Worm (Caenorhabditis elegans) whole organism, L1 larva: ENCODE results near the gene math-18.

ENCODE experiments used
- ama-1 ChIP-seq: fragments of 150-350 bp; optimal IDR thresholded peaks from 2 replicates; lab custom pipeline; 2014
- blmp-1 ChIP-seq: fragments of 150-350 bp; optimal IDR thresholded peaks from 2 replicates; lab custom pipeline; 2014; ENCODE audit warnings: missing biosample characterization, missing genetic modification characterization
- fkh-10 ChIP-seq: sonication (generic microtip); optimal IDR thresholded peaks from 2 replicates; lab custom pipeline; 2017; ENCODE audit warnings: missing biosample characterization, missing genetic modification reagents, missing genetic modification characterization
- nhr-85 ChIP-seq: sonication (generic microtip); peaks from one replicate; lab custom pipeline; 2016; ENCODE audit warnings: missing genetic modification characterization, inconsistent platforms, missing compliant biosample characterization
- snu-23 ChIP-seq: sonication (generic microtip); optimal IDR thresholded peaks from 2 replicates; lab custom pipeline; 2016; ENCODE audit warnings: missing genetic modification characterization, missing compliant biosample characterization
- unc-86 ChIP-seq: sonication (generic microtip); optimal IDR thresholded peaks from 2 replicates; lab custom pipeline; 2016; ENCODE audit warnings: missing genetic modification characterization, missing compliant biosample characterization

DNA sequence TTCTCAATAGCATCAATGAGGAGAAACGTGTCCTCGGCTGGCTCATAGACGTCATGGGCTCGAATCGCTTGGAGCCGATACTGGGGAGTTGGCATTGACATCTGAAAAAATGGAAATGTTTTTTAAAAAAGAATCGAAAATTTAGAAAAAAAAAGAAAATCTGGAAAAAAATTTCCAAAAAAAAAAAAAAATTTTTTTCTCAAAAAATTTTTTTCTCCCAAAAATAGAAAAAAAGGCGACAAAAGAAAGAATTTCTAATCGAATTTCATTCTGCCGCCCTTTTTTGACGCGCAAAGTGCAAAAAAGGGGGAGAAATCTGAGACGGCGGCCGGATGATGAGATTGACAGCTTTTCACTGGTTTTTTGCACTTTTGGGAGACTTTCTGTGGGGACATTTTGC lies 35.5 kb downstream of the math-18 start, which contains the start of gene mtq-2:
- TF ChIP-seq nhr-85 (tag; lab: Kevin White, UChicago) (no peak), snu-23 (GFP tag; lab: Kevin White, UChicago) (no peak), unc-86 (tag; lab: Kevin White, UChicago) (no peak), fkh-10 (GFP tag; lab: Kevin White, UChicago) (no peak), blmp-1 (no peak), ama-1 (lab: Kevin White, UChicago) (no peak)
